Fruit fly (Drosophila melanogaster) whole organism, embryonic: ENCODE results near the gene dachs.
A peak's percentile ranks its signal among the peaks of the same experiment; 100 is the strongest.

ENCODE experiments used
- Awh ChIP-seq: fragments of 200-800 bp; sonication (Bioruptor generic); IDR thresholded peaks from 2 replicates; pipeline ENCODE4, ENCODE4 v1.3.6; 2022; ENCODE audit warnings: missing biosample characterization, missing genetic modification characterization
- Bgb ChIP-seq: fragments of 200-800 bp; sonication (Bioruptor generic); IDR thresholded peaks from 2 replicates; pipeline ENCODE4 v1.3.6; 2022; ENCODE audit warnings: missing biosample characterization, missing genetic modification characterization; ENCODE audit not compliant: partially characterized antibody
- CG10565 ChIP-seq: fragments of 200-800 bp; sonication (Bioruptor generic); optimal IDR thresholded peaks from 3 replicates; lab custom pipeline; 2016; ENCODE audit warnings: missing biosample characterization, mild to moderate bottlenecking, missing genetic modification characterization
- CG12769 ChIP-seq: fragments of 200-800 bp; sonication (Bioruptor generic); optimal IDR thresholded peaks from 2 replicates; lab custom pipeline; 2019; ENCODE audit warnings: missing biosample characterization, mild to moderate bottlenecking, missing genetic modification characterization, moderate library complexity
- CG13424 ChIP-seq: fragments of 200-800 bp; sonication (Bioruptor generic); optimal IDR thresholded peaks from 2 replicates; lab custom pipeline; 2019; ENCODE audit warnings: missing biosample characterization, mild to moderate bottlenecking, missing genetic modification characterization, moderate library complexity
- CG15479 ChIP-seq: fragments of 200-800 bp; sonication (Bioruptor generic); optimal IDR thresholded peaks from 3 replicates; lab custom pipeline; 2019; ENCODE audit warnings: missing biosample characterization, mild to moderate bottlenecking, missing genetic modification characterization, moderate library complexity
- CG17328 ChIP-seq: fragments of 200-800 bp; sonication (Bioruptor generic); IDR thresholded peaks from 2 replicates; pipeline ENCODE4 v1.3.6; 2022; ENCODE audit warnings: missing biosample characterization, missing genetic modification characterization
- CG17361 ChIP-seq: fragments of 200-800 bp; sonication (Bioruptor generic); IDR thresholded peaks from 3 replicates; pipeline ENCODE4 v1.3.6; 2022; ENCODE audit warnings: missing biosample characterization, missing genetic modification characterization
- CG17612 ChIP-seq: fragments of 200-800 bp; sonication (Bioruptor generic); IDR thresholded peaks from 2 replicates; pipeline ENCODE4 v1.3.6; 2022; ENCODE audit warnings: missing biosample characterization, missing genetic modification characterization
- CG1832 ChIP-seq: fragments of 200-800 bp; sonication (Bioruptor generic); optimal IDR thresholded peaks from 2 replicates; lab custom pipeline; 2017; ENCODE audit warnings: missing biosample characterization, mild to moderate bottlenecking, missing genetic modification characterization, inconsistent platforms
- CG18599 ChIP-seq: fragments of 200-800 bp; sonication (Bioruptor generic); optimal IDR thresholded peaks from 3 replicates; lab custom pipeline; 2017; ENCODE audit warnings: missing biosample characterization, missing genetic modification characterization, mild to moderate bottlenecking, moderate library complexity, missing genetic modification reagents
- CG18619 ChIP-seq: fragments of 200-800 bp; sonication (Bioruptor generic); optimal IDR thresholded peaks from 3 replicates; lab custom pipeline; 2017; ENCODE audit warnings: missing biosample characterization, mild to moderate bottlenecking, missing genetic modification characterization
- CG2712 ChIP-seq: fragments of 200-800 bp; optimal IDR thresholded peaks from 3 replicates; lab custom pipeline; 2019; ENCODE audit warnings: missing biosample characterization, mild to moderate bottlenecking, missing genetic modification characterization, moderate library complexity
- CG3281 ChIP-seq: fragments of 200-800 bp; sonication (Bioruptor generic); optimal IDR thresholded peaks from 3 replicates; lab custom pipeline; 2017; ENCODE audit warnings: missing biosample characterization, mild to moderate bottlenecking, missing genetic modification characterization
- CG5180 ChIP-seq: fragments of 200-800 bp; sonication (Bioruptor generic); optimal IDR thresholded peaks from 3 replicates; lab custom pipeline; 2017; ENCODE audit warnings: missing biosample characterization, missing genetic modification characterization, mild to moderate bottlenecking, moderate library complexity, missing genetic modification reagents
- CG6654 ChIP-seq: fragments of 200-800 bp; sonication (Bioruptor generic); optimal IDR thresholded peaks from 2 replicates; lab custom pipeline; 2017; ENCODE audit warnings: missing biosample characterization, mild to moderate bottlenecking, missing genetic modification characterization
- CG6791 ChIP-seq: fragments of 200-800 bp; sonication (Bioruptor generic); IDR thresholded peaks from 3 replicates; pipeline ENCODE4 v1.3.6; 2022; ENCODE audit warnings: missing biosample characterization, missing genetic modification characterization; ENCODE audit not compliant: partially characterized antibody
- D ChIP-seq, 2 experiments: fragments of 200-800 bp in 1 of 2; fragments of >200 bp in 1 of 2; sonication (Bioruptor generic) in 1 of 2; optimal IDR thresholded peaks; 2 replicates in 1 of 2; 3 replicates in 1 of 2; lab custom pipeline; 2017; ENCODE audit warnings: mild to moderate bottlenecking in 1 of 2, missing biosample characterization in 1 of 2, missing genetic modification characterization in 1 of 2, missing genetic modification reagents in 1 of 2
- Dad ChIP-seq: fragments of 200-800 bp; sonication (Bioruptor generic); optimal IDR thresholded peaks from 3 replicates; lab custom pipeline; 2016; ENCODE audit warnings: missing biosample characterization, missing genetic modification characterization
- Deaf1 ChIP-seq: fragments of 200-800 bp; optimal IDR thresholded peaks from 3 replicates; lab custom pipeline; 2019; ENCODE audit warnings: missing biosample characterization, mild to moderate bottlenecking, missing genetic modification characterization, moderate library complexity
- Dll ChIP-seq: fragments of 200-800 bp; sonication (Bioruptor generic); IDR thresholded peaks from 4 replicates; pipeline ENCODE4 v1.3.6; 2022; ENCODE audit warnings: missing biosample characterization, missing genetic modification characterization; ENCODE audit not compliant: partially characterized antibody
- Ets65A ChIP-seq: fragments of 200-800 bp; sonication (Bioruptor generic); peaks from one replicate; lab custom pipeline; 2016; ENCODE audit warnings: missing biosample characterization, missing genetic modification characterization
- Jarid2 ChIP-seq: fragments of 200-800 bp; sonication (Bioruptor generic); optimal IDR thresholded peaks from 3 replicates; lab custom pipeline; 2017; ENCODE audit warnings: mild to moderate bottlenecking, missing biosample characterization, missing genetic modification reagents, missing genetic modification characterization
- Sin3A ChIP-seq: fragments of >200 bp; optimal IDR thresholded peaks from 2 replicates; lab custom pipeline; 2018
- Stat92E ChIP-seq, 3 experiments: fragments of >200 bp in 2 of 3; fragments of 200-800 bp in 1 of 3; sonication (Bioruptor generic) in 1 of 3; optimal IDR thresholded peaks; 2 replicates each; lab custom pipeline; 2017 to 2019; ENCODE audit warnings: missing biosample characterization in 3 of 3, missing genetic modification characterization in 3 of 3, mild to moderate bottlenecking in 1 of 3, moderate library complexity in 1 of 3
- Trl ChIP-seq, 3 experiments: fragments of >200 bp in 2 of 3; fragments of 200-800 bp in 1 of 3; sonication (Bioruptor generic) in 1 of 3; optimal IDR thresholded peaks; 2 replicates in 1 of 3; 3 replicates in 2 of 3; lab custom pipeline; 2016 to 2017; ENCODE audit warnings: missing biosample characterization in 1 of 3, missing genetic modification characterization in 1 of 3
- Xbp1 ChIP-seq: fragments of 200-800 bp; sonication (Bioruptor generic); optimal IDR thresholded peaks from 3 replicates; lab custom pipeline; 2016; ENCODE audit warnings: missing biosample characterization, mild to moderate bottlenecking, missing genetic modification characterization
- Xrp1 ChIP-seq: fragments of 200-800 bp; sonication (Bioruptor generic); IDR thresholded peaks from 2 replicates; pipeline ENCODE4 v1.3.6; 2022; ENCODE audit warnings: missing biosample characterization, missing genetic modification characterization
- bigmax ChIP-seq: fragments of 200-800 bp; sonication (Bioruptor generic); optimal IDR thresholded peaks from 2 replicates; lab custom pipeline; 2018; ENCODE audit warnings: missing biosample characterization, mild to moderate bottlenecking, missing genetic modification characterization
- bsh ChIP-seq, 2 experiments: fragments of 200-800 bp; sonication (Bioruptor generic); optimal IDR thresholded peaks; 2 replicates each; lab custom pipeline; 2017 to 2018; ENCODE audit warnings: mild to moderate bottlenecking in 2 of 2, missing biosample characterization in 2 of 2, missing genetic modification characterization in 2 of 2, moderate library complexity in 1 of 2
- chm ChIP-seq: fragments of 200-800 bp; sonication (Bioruptor generic); IDR thresholded peaks from 2 replicates; pipeline ENCODE4 v1.3.6; 2022; ENCODE audit warnings: missing biosample characterization, missing genetic modification characterization
- ci ChIP-seq: fragments of 200-800 bp; sonication (Bioruptor generic); IDR thresholded peaks from 3 replicates; pipeline ENCODE4 v1.3.6; 2022; ENCODE audit warnings: missing biosample characterization, missing genetic modification characterization
- eyg ChIP-seq: fragments of 200-800 bp; sonication (Bioruptor generic); optimal IDR thresholded peaks from 3 replicates; lab custom pipeline; 2016; ENCODE audit warnings: missing biosample characterization, missing genetic modification characterization
- grau ChIP-seq: fragments of 200-800 bp; optimal IDR thresholded peaks from 3 replicates; lab custom pipeline; 2019; ENCODE audit warnings: missing biosample characterization, mild to moderate bottlenecking, missing genetic modification characterization, moderate library complexity
- ind ChIP-seq: fragments of 200-800 bp; sonication (Bioruptor generic); optimal IDR thresholded peaks from 3 replicates; lab custom pipeline; 2016; ENCODE audit warnings: missing biosample characterization, missing genetic modification characterization
- lbe ChIP-seq: fragments of 200-800 bp; sonication (Bioruptor generic); optimal IDR thresholded peaks from 2 replicates; lab custom pipeline; 2016; ENCODE audit warnings: missing biosample characterization, mild to moderate bottlenecking, missing genetic modification characterization
- nom ChIP-seq: fragments of 200-800 bp; sonication (Bioruptor generic); optimal IDR thresholded peaks from 2 replicates; lab custom pipeline; 2017; ENCODE audit warnings: missing biosample characterization, missing genetic modification characterization, mild to moderate bottlenecking, moderate library complexity, missing genetic modification reagents
- pzg ChIP-seq: fragments of 200-800 bp; sonication (Bioruptor generic); optimal IDR thresholded peaks from 3 replicates; lab custom pipeline; 2018; ENCODE audit warnings: missing biosample characterization, mild to moderate bottlenecking, missing genetic modification characterization, moderate library complexity
- run ChIP-seq: fragments of 200-800 bp; sonication (Bioruptor generic); optimal IDR thresholded peaks from 3 replicates; lab custom pipeline; 2018; ENCODE audit warnings: missing biosample characterization, mild to moderate bottlenecking, missing genetic modification characterization
- seq ChIP-seq: fragments of 200-800 bp; sonication (Bioruptor generic); IDR thresholded peaks from 2 replicates; pipeline ENCODE4 v1.3.6; 2022; ENCODE audit warnings: missing biosample characterization, missing genetic modification characterization
- shn ChIP-seq: fragments of 200-800 bp; sonication (Bioruptor generic); optimal IDR thresholded peaks from 3 replicates; lab custom pipeline; 2016; ENCODE audit warnings: missing biosample characterization, missing genetic modification characterization
- sisA ChIP-seq: fragments of 200-800 bp; sonication (Bioruptor generic); IDR thresholded peaks from 2 replicates; pipeline ENCODE4 v1.3.6; 2022; ENCODE audit warnings: missing biosample characterization, missing genetic modification characterization
- sqz ChIP-seq: fragments of 200-800 bp; sonication (Bioruptor generic); optimal IDR thresholded peaks from 3 replicates; lab custom pipeline; 2018; ENCODE audit warnings: missing biosample characterization, mild to moderate bottlenecking, missing genetic modification characterization
- unc-4 ChIP-seq: fragments of 200-800 bp; sonication (Bioruptor generic); IDR thresholded peaks from 2 replicates; pipeline ENCODE4 v1.3.6; 2022; ENCODE audit warnings: missing biosample characterization, missing genetic modification characterization; ENCODE audit not compliant: partially characterized antibody
- wdn ChIP-seq: fragments of 200-800 bp; sonication (Bioruptor generic); IDR thresholded peaks from 2 replicates; pipeline ENCODE4 v1.3.6; 2022; ENCODE audit warnings: missing biosample characterization, missing genetic modification characterization
- wor ChIP-seq: fragments of 200-800 bp; sonication (Bioruptor generic); IDR thresholded peaks from 2 replicates; pipeline ENCODE4 v1.3.6; 2022; ENCODE audit warnings: missing biosample characterization, missing genetic modification characterization
- zen ChIP-seq: fragments of 200-800 bp; sonication (Bioruptor generic); optimal IDR thresholded peaks from 3 replicates; lab custom pipeline; 2018; ENCODE audit warnings: missing biosample characterization, mild to moderate bottlenecking, missing genetic modification characterization, moderate library complexity

Gene dachs

DNA sequence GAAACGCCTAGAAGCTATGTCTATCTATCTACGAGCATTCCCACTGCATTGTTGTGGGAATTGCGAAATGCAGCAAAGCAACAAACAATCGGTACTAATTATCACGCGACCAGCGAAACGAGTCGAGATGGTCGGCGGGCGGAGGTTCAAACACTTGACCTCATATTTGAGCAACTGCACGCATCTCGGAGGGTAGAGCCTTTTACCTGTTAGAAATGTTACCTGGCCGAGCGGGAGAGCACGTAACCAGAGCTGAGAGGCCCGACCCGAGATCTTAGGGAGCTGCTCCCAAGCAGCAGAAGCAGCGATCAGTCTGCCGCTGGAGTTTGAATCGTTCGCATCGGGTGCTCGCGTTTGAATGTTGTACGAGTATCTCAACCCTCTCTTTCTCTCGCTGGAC, 11.8 kb downstream of the dachs start (continued):
- TF ChIP-seq Stat92E (GFP tag; optimal IDR thresholded peaks at IDR 0.05; lab: Kevin White, UChicago) (no peak), ci (GFP tag; lab: Robert Waterston, UW) (0 out of 3 replicates have a peak, but pooled peaks have one; percentile 35), CG10565 (GFP tag; lab: Kevin White, UChicago) (no peak), unc-4 (GFP tag; lab: Robert Waterston, UW) (no peak), Dad (no peak), chm (GFP tag; lab: Robert Waterston, UW) (peak; percentile 46), bigmax (GFP tag; lab: Kevin White, UChicago) (no peak), CG6654 (GFP tag; lab: Kevin White, UChicago) (no peak), seq (GFP tag; lab: Robert Waterston, UW) (0 out of 2 replicates have a peak, but pooled peaks have one; percentile 12), sisA (GFP tag; lab: Robert Waterston, UW) (no peak), CG1832 (GFP tag; lab: Kevin White, UChicago) (peak; percentile 1), Dll (GFP tag; lab: Robert Waterston, UW) (0 out of 4 replicates have a peak, but pooled peaks have one; percentile 28), CG17612 (no peak), wor (GFP tag; lab: Robert Waterston, UW) (no peak), Deaf1 (tag; lab: Kevin White, UChicago) (peak; percentile 24), zen (tag; lab: Kevin White, UChicago) (peak; percentile 42), Sin3A (no peak), CG17328 (GFP tag; lab: Robert Waterston, UW) (0 out of 2 replicates have a peak, but pooled peaks have one; percentile 12), wdn (no peak), ind (GFP tag; lab: Kevin White, UChicago) (no peak), grau (tag; lab: Kevin White, UChicago) (no peak), Trl (optimal IDR thresholded peaks at IDR 0.05; lab: Kevin White, UChicago) (peak; percentile 43 to 69), Trl (GFP tag; optimal IDR thresholded peaks at IDR 0.05; lab: Kevin White, UChicago) (no peak), CG17361 (GFP tag; lab: Robert Waterston, UW) (no peak), CG18619 (no peak), CG12769 (peak; percentile 84), CG3281 (GFP tag; lab: Kevin White, UChicago) (no peak), Jarid2 (peak; percentile 55), CG18599 (GFP tag; lab: Kevin White, UChicago) (no peak), Bgb (GFP tag; lab: Robert Waterston, UW) (peak; percentile 9; the same call in 1 of the 2 replicates), D (optimal IDR thresholded peaks at IDR 0.05; lab: Kevin White, UChicago) (peak; percentile 15), D (GFP tag; optimal IDR thresholded peaks at IDR 0.05; lab: Kevin White, UChicago) (no peak)

DNA sequence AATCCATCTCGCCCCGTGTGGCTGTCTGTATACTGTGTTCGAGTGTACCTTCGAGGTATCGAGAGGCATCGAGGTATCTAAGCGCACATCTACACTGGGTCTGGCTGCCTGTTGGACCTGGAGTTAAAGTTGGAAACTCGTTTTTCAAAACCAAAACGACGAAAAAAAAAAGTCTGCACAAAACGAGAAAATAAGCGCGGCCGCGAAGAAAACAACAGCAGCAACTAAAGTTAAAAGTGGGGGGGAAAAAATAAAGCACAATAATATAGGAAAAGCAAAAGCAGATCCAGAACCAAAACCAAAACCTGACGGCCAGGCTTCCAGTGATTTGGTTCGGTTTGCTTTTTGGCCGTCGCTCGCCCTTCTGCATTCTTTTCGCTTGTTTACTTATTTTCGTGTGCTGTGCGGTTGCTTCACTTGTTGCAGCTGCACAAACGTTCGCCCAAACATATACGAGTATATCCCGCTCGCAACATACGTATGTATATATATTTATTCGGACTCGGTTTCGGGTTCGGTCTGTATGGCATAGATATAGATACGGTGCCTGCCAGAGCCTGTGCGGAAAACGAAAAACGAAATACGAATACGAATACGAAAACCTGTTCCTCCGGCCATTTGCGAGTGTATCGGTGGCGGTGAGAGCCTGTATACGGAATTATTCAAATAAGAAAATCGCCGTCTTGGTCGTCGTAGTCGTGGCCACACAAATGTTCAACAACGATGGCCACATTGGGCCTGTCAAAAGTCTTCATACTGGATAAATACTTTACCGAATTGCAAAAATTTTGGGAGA, 12.5 kb downstream of the dachs start:
- peak; percentile 41 for TF ChIP-seq CG12769
- no peak for TF ChIP-seq eyg
- no peak for TF ChIP-seq Xbp1 (GFP tag; lab: Kevin White, UChicago)
- TF ChIP-seq Deaf1 (tag; lab: Kevin White, UChicago): peak; percentile 60
- peak in 1 of 2 experiments; percentile 96 for TF ChIP-seq bsh (GFP tag; optimal IDR thresholded peaks at IDR 0.05; lab: Kevin White, UChicago)
- peak; percentile 29; the same call in 1 of the 3 replicates for TF ChIP-seq CG6791 (GFP tag; lab: Robert Waterston, UW)
- no peak for TF ChIP-seq pzg (GFP tag; lab: Kevin White, UChicago)
- peak; percentile 3 for TF ChIP-seq CG5180
- peak; percentile 36 for TF ChIP-seq lbe (GFP tag; lab: Kevin White, UChicago)
- no peak for TF ChIP-seq CG2712 (tag; lab: Kevin White, UChicago)
- no peak for TF ChIP-seq shn (GFP tag; lab: Kevin White, UChicago)
- 0 out of 2 replicates have a peak, but pooled peaks have one; percentile 10 for TF ChIP-seq Awh (GFP tag; lab: Robert Waterston, UW)
- TF ChIP-seq nom (GFP tag; lab: Kevin White, UChicago): peak; percentile 99
- TF ChIP-seq Ets65A (GFP tag; lab: Kevin White, UChicago): peak; percentile 9
- no peak for TF ChIP-seq run
- no peak for TF ChIP-seq Xrp1 (GFP tag; lab: Robert Waterston, UW)
- peak; percentile 23 for TF ChIP-seq sqz (GFP tag; lab: Kevin White, UChicago)
- TF ChIP-seq CG15479 (GFP tag; lab: Kevin White, UChicago): peak; percentile 18
- no peak for TF ChIP-seq CG13424 (tag; lab: Kevin White, UChicago)
